Fruit fly (Drosophila melanogaster): ENCODE results near the gene CG42571.
A peak's percentile ranks its signal among the peaks of the same experiment; 100 is the strongest.

CG42571 gene

DNA sequence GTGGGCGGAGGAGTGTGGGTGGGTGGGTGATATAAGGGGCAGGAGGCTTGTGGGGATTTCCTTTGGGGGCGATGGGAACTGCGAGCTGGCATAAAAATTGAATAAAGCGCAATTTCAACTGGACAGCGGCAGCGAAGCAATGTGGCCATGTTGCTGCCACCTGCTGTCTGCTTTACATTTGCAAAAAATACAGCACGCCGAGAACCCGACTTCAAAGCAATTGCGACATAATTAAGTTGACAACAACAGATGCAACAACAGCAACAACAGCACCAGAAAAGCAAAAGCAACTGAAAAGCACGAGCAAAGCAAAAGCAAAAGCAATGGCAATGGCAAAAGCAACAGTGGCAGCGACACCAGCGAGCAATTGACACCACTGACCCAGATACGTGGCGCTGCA, 8.1 kb upstream of the CG42571 start:
- TF ChIP-seq fd96Ca (GFP tag; IDR thresholded peaks at IDR 0.05) = 0 out of 3 replicates have a peak, but pooled peaks have one; percentile 53
- no peak for TF ChIP-seq rn (GFP tag; IDR thresholded peaks at IDR 0.05)

dm6 chr3L:15708579-15708978, 7.7 kb upstream of the CG42571 start:
- no peak for TF ChIP-seq Pif1B (GFP tag; optimal IDR thresholded peaks at IDR 0.05)
- TF ChIP-seq Pif1A (GFP tag; optimal IDR thresholded peaks at IDR 0.05) = no peak
- 0 out of 2 replicates have a peak, but pooled peaks have one; percentile 30 for TF ChIP-seq CG12605 (GFP tag; IDR thresholded peaks at IDR 0.05)
- peak; percentile 64 for TF ChIP-seq Ets98B (GFP tag; IDR thresholded peaks at IDR 0.05)
- peak; percentile 69; the same call in 1 of the 3 replicates for TF ChIP-seq CG4496 (GFP tag; IDR thresholded peaks at IDR 0.05)
- TF ChIP-seq CG8301 (tag; optimal IDR thresholded peaks at IDR 0.05) = peak; percentile 81
- TF ChIP-seq CG15710 (tag; optimal IDR thresholded peaks at IDR 0.05) = no peak
- TF ChIP-seq CG32121 (GFP tag; IDR thresholded peaks at IDR 0.05) = peak; percentile 83
- peak; percentile 67 for TF ChIP-seq CG14655 (GFP tag; optimal IDR thresholded peaks at IDR 0.05)

DNA sequence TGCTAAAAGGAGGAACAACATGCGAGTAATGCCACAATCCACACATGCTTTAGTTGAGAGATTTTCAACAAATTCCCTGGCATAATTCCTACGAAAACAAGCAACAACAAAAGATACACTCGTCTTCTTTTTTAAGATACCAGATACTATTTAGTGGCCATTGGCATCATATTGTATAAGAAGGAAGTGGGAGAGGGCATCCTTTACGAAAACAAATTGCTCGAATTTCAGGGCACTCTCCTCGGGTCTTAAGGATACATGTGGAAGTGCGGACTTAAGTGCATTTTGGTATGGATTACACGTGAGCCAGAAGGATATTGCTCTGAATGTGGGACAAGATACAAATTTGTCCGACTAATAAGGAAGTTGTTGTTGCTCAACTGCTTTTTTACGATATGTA, 6.1 kb upstream of the CG42571 start:
- TF ChIP-seq CG13204 (GFP tag; optimal IDR thresholded peaks at IDR 0.05) (no peak), Pif1B (GFP tag; optimal IDR thresholded peaks at IDR 0.05) (no peak), CG14655 (GFP tag; optimal IDR thresholded peaks at IDR 0.05) (no peak), gl (tag; optimal IDR thresholded peaks at IDR 0.05) (no peak), fd96Ca (GFP tag; IDR thresholded peaks at IDR 0.05) (no peak), Ets98B (GFP tag; IDR thresholded peaks at IDR 0.05) (no peak), CG9948 (tag; optimal IDR thresholded peaks at IDR 0.05) (no peak), Pif1A (GFP tag; optimal IDR thresholded peaks at IDR 0.05) (no peak), CG15710 (tag; optimal IDR thresholded peaks at IDR 0.05) (no peak), Snoo (tag; optimal IDR thresholded peaks at IDR 0.05) (no peak), rn (GFP tag; IDR thresholded peaks at IDR 0.05) (no peak), CG4496 (GFP tag; IDR thresholded peaks at IDR 0.05) (no peak), CG10348 (GFP tag; IDR thresholded peaks at IDR 0.05) (no peak), CG32121 (GFP tag; IDR thresholded peaks at IDR 0.05) (no peak), CG8159 (tag; optimal IDR thresholded peaks at IDR 0.05) (no peak), CG17806 (tag; optimal IDR thresholded peaks at IDR 0.05) (no peak), D1 (tag; optimal IDR thresholded peaks at IDR 0.05) (no peak), CG8301 (tag; optimal IDR thresholded peaks at IDR 0.05) (no peak), EcR (GFP tag; optimal IDR thresholded peaks at IDR 0.05) (no peak)

dm6 chr3L:15711164-15711563, 5.1 kb upstream of the CG42571 start:
- TF ChIP-seq CG32121 (GFP tag; IDR thresholded peaks at IDR 0.05) = no peak
- no peak for TF ChIP-seq CG13204 (GFP tag; optimal IDR thresholded peaks at IDR 0.05)

dm6 chr3L:15712063-15712462, 4.2 kb upstream of the CG42571 start:
- TF ChIP-seq CG32121 (GFP tag; IDR thresholded peaks at IDR 0.05) = no peak
- no peak for TF ChIP-seq CG10348 (GFP tag; IDR thresholded peaks at IDR 0.05)
- no peak for TF ChIP-seq CG8301 (tag; optimal IDR thresholded peaks at IDR 0.05)

DNA sequence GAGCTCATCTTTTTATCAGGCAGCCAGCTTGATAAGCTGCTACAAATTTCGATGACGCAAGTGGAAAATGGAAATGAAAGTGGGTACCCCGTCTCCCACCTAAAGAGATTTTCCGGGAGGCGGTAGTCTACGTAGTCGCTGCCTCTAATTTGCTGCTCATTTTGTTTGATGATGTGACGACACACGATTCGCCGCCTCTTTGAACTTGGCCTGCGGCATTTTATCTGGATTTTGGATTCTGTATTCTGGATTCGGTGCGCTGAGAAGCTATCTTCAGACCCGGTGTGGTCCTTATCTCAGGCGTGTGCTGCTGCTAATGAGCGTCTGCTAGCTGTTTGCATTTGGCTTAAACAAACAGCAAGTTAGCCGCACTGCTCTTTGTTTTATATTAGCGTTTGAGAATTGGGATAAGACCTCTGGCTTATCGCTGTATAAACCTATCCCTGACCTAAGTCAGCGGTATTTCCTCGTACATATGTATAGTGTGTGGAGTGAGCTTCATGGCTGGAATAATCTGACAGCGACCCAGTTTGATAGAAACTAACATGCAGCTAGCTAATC, 2.2 kb upstream of the CG42571 start:
- TF ChIP-seq Pif1B (GFP tag; optimal IDR thresholded peaks at IDR 0.05) = no peak
- no peak for TF ChIP-seq CG4496 (GFP tag; IDR thresholded peaks at IDR 0.05)
- no peak for TF ChIP-seq CG9948 (tag; optimal IDR thresholded peaks at IDR 0.05)
- no peak for TF ChIP-seq CG34367 (tag; optimal IDR thresholded peaks at IDR 0.05)
- TF ChIP-seq CG17806 (tag; optimal IDR thresholded peaks at IDR 0.05) = no peak
- TF ChIP-seq fd96Ca (GFP tag; IDR thresholded peaks at IDR 0.05) = no peak
- TF ChIP-seq Snoo (tag; optimal IDR thresholded peaks at IDR 0.05) = no peak
- TF ChIP-seq rn (GFP tag; IDR thresholded peaks at IDR 0.05) = no peak
- no peak for TF ChIP-seq Pif1A (GFP tag; optimal IDR thresholded peaks at IDR 0.05)
- TF ChIP-seq Ets98B (GFP tag; IDR thresholded peaks at IDR 0.05) = no peak
- TF ChIP-seq gl (tag; optimal IDR thresholded peaks at IDR 0.05) = no peak
- TF ChIP-seq CG13204 (GFP tag; optimal IDR thresholded peaks at IDR 0.05) = no peak

DNA sequence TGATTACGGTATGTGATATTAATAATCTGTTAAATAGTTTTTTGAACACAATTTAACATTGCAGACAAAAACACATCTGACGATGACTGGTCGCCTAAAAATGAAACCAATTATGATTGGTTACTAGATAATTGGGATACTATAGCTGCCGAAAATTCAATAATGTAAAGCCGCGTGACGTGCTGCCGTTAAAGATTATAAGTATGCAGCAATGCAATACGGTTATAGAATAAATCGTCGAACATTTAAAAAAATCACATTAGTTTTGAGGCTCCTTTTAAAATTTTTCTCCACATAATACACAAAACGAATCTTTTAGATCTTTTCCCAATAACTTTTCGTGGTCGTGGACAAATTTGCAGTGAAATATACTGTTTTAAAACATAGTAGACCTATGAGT, 1.3 kb downstream of the CG42571 start, which contains the start of gene CG42570:
Gene CG42570 (plus strand): TSS at position 301 of the 400 bp plus-strand sequence.
- TF ChIP-seq CG4496 (GFP tag; IDR thresholded peaks at IDR 0.05) (no peak), CG34367 (tag; optimal IDR thresholded peaks at IDR 0.05) (no peak), gl (tag; optimal IDR thresholded peaks at IDR 0.05) (no peak), CG13204 (GFP tag; optimal IDR thresholded peaks at IDR 0.05) (no peak), D1 (tag; optimal IDR thresholded peaks at IDR 0.05) (no peak), Pif1B (GFP tag; optimal IDR thresholded peaks at IDR 0.05) (no peak), EcR (GFP tag; optimal IDR thresholded peaks at IDR 0.05) (no peak), CG8159 (tag; optimal IDR thresholded peaks at IDR 0.05) (no peak), CG12605 (GFP tag; IDR thresholded peaks at IDR 0.05) (no peak), CG32121 (GFP tag; IDR thresholded peaks at IDR 0.05) (no peak), rn (GFP tag; IDR thresholded peaks at IDR 0.05) (no peak), CG15710 (tag; optimal IDR thresholded peaks at IDR 0.05) (no peak), CG8301 (tag; optimal IDR thresholded peaks at IDR 0.05) (no peak), CG17806 (tag; optimal IDR thresholded peaks at IDR 0.05) (no peak), CG14655 (GFP tag; optimal IDR thresholded peaks at IDR 0.05) (no peak), fd96Ca (GFP tag; IDR thresholded peaks at IDR 0.05) (no peak), Pif1A (GFP tag; optimal IDR thresholded peaks at IDR 0.05) (no peak), CG9948 (tag; optimal IDR thresholded peaks at IDR 0.05) (no peak), Snoo (tag; optimal IDR thresholded peaks at IDR 0.05) (no peak), CG10348 (GFP tag; IDR thresholded peaks at IDR 0.05) (no peak)

Measured in whole organism, pupa.